Fruit fly (Drosophila melanogaster): ENCODE results near the gene CG14147.

Gene CG14147

DNA sequence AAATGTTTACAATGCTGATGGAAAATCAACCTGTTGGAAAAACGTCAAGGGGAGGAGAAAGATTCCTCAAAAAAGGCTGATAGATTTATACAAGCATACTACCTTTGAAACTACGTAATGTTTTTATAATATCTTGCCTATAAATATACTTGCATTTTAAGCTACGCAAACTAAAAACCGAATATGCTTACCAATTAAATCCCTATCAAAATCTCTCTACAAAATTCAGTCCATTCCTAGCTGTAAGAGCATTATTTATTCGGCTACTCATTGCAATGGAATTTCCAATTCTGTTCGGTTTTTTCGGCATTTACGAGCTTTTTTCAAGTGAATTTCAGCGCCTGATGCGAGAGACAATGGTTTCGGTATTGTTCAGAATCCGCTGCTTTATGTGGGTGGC is 9.7 kb upstream of the CG14147 start:
- TF ChIP-seq cyc (GFP tag; optimal IDR thresholded peaks at IDR 0.05) = peak; percentile 10
- no peak for TF ChIP-seq lz (GFP tag; optimal IDR thresholded peaks at IDR 0.05)
- no peak for TF ChIP-seq Eip75B (GFP tag; optimal IDR thresholded peaks at IDR 0.05)
- no peak for TF ChIP-seq CG3032 (tag; optimal IDR thresholded peaks at IDR 0.05)
- no peak for TF ChIP-seq CG11294 (GFP tag; IDR thresholded peaks at IDR 0.05)
- no peak for TF ChIP-seq Lpt (GFP tag; optimal IDR thresholded peaks at IDR 0.05)
- no peak for TF ChIP-seq CG6792 (GFP tag; optimal IDR thresholded peaks at IDR 0.05)
- TF ChIP-seq esn (GFP tag; optimal IDR thresholded peaks at IDR 0.05) = peak; percentile 13
- TF ChIP-seq CG15336 (GFP tag; IDR thresholded peaks at IDR 0.05) = no peak
- TF ChIP-seq CG31627 (GFP tag; optimal IDR thresholded peaks at IDR 0.05) = no peak
- no peak for TF ChIP-seq Ets96B (tag; optimal IDR thresholded peaks at IDR 0.05)
- TF ChIP-seq Gug (GFP tag; IDR thresholded peaks at IDR 0.05) = no peak
- no peak for TF ChIP-seq CG8119 (GFP tag; IDR thresholded peaks at IDR 0.05)
- TF ChIP-seq Ets21C (GFP tag; optimal IDR thresholded peaks at IDR 0.05) = no peak
- TF ChIP-seq Hr39 (GFP tag; optimal IDR thresholded peaks at IDR 0.05) = no peak
- TF ChIP-seq Eip78C (GFP tag) = peak; percentile 25
- TF ChIP-seq pdm3 (GFP tag; optimal IDR thresholded peaks at IDR 0.05) = no peak
- TF ChIP-seq CG11762 (GFP tag; optimal IDR thresholded peaks at IDR 0.05; ENCODE audit: insufficient read depth) = no peak
- TF ChIP-seq svp (GFP tag) = peak; percentile 59
- TF ChIP-seq fkh (GFP tag; optimal IDR thresholded peaks at IDR 0.05) = no peak

dm6 chr3L:10963952-10964351 is 8.5 kb upstream of the CG14147 start:
- TF ChIP-seq esn (GFP tag; optimal IDR thresholded peaks at IDR 0.05) (peak; percentile 33), CG6808 (GFP tag; optimal IDR thresholded peaks at IDR 0.05) (peak; percentile 60), svp (GFP tag) (peak; percentile 37), Eip75B (GFP tag; optimal IDR thresholded peaks at IDR 0.05) (peak; percentile 56), Lpt (GFP tag; optimal IDR thresholded peaks at IDR 0.05) (peak; percentile 19), CG10669 (GFP tag; optimal IDR thresholded peaks at IDR 0.05) (peak; percentile 41), salr (GFP tag; optimal IDR thresholded peaks at IDR 0.05) (peak in 1 of 2 experiments; percentile 9), ss (GFP tag; optimal IDR thresholded peaks at IDR 0.05) (peak; percentile 22 to 29), acj6 (GFP tag; optimal IDR thresholded peaks at IDR 0.05) (peak; percentile 24), Gug (GFP tag; IDR thresholded peaks at IDR 0.05) (no peak), cyc (GFP tag; optimal IDR thresholded peaks at IDR 0.05) (no peak), Smox (GFP tag; optimal IDR thresholded peaks at IDR 0.05) (peak; percentile 21), CG6163 (GFP tag; IDR thresholded peaks at IDR 0.05) (peak; percentile 49; the same call in 2 of the 3 replicates), Sox15 (GFP tag; optimal IDR thresholded peaks at IDR 0.05) (no peak), CG6276 (GFP tag; optimal IDR thresholded peaks at IDR 0.05) (peak; percentile 11), eg (GFP tag; IDR thresholded peaks at IDR 0.05) (0 out of 3 replicates have a peak, but pooled peaks have one; percentile 6), pdm3 (GFP tag; optimal IDR thresholded peaks at IDR 0.05) (peak; percentile 4), Hr4 (GFP tag; optimal IDR thresholded peaks at IDR 0.05) (peak; percentile 19), CG3032 (tag; optimal IDR thresholded peaks at IDR 0.05) (peak; percentile 53), CG8119 (GFP tag; IDR thresholded peaks at IDR 0.05) (peak; percentile 57), Eip93F (GFP tag; optimal IDR thresholded peaks at IDR 0.05) (no peak), CG8632 (GFP tag; optimal IDR thresholded peaks at IDR 0.05) (peak; percentile 36), CG6854 (GFP tag; optimal IDR thresholded peaks at IDR 0.05) (no peak), OdsH (GFP tag; optimal IDR thresholded peaks at IDR 0.05) (peak; percentile 37), Eip78C (GFP tag) (peak; percentile 65), CG11762 (GFP tag; optimal IDR thresholded peaks at IDR 0.05; ENCODE audit: insufficient read depth) (no peak), CG1621 (tag; optimal IDR thresholded peaks at IDR 0.05) (peak; percentile 9), CG3919 (GFP tag; optimal IDR thresholded peaks at IDR 0.05) (peak; percentile 47), Met (GFP tag; optimal IDR thresholded peaks at IDR 0.05) (peak; percentile 28), dac (GFP tag; optimal IDR thresholded peaks at IDR 0.05) (no peak), spab (GFP tag; optimal IDR thresholded peaks at IDR 0.05) (peak; percentile 44), achi (GFP tag; optimal IDR thresholded peaks at IDR 0.05) (peak; percentile 41), Sox14 (GFP tag; optimal IDR thresholded peaks at IDR 0.05) (peak; percentile 33), CG32006 (GFP tag; optimal IDR thresholded peaks at IDR 0.05) (peak; percentile 42), Ets96B (tag; optimal IDR thresholded peaks at IDR 0.05) (peak; percentile 66), dsx (GFP tag; optimal IDR thresholded peaks at IDR 0.05; ENCODE audit: poor library complexity, severe bottlenecking) (peak; percentile 60), CG10631 (GFP tag; optimal IDR thresholded peaks at IDR 0.05) (peak; percentile 61), net (GFP tag; optimal IDR thresholded peaks at IDR 0.05) (peak; percentile 22), CG6792 (GFP tag; optimal IDR thresholded peaks at IDR 0.05) (peak; percentile 40), CG16779 (tag; optimal IDR thresholded peaks at IDR 0.05) (no peak)

Data from whole organism, prepupa.